Fruit fly (Drosophila melanogaster) whole organism, embryonic: Measurements from ENCODE around the gene CG17325.

Source experiments
- Adf1 ChIP-seq: fragments of 200-800 bp; sonication (Bioruptor generic); IDR thresholded peaks from 2 replicates; pipeline ENCODE4 v1.3.6; 2022; ENCODE audit warnings: missing biosample characterization, missing genetic modification characterization
- CG10147 ChIP-seq: fragments of 200-800 bp; sonication (Bioruptor generic); optimal IDR thresholded peaks from 2 replicates; lab custom pipeline; 2019; ENCODE audit warnings: missing biosample characterization, mild to moderate bottlenecking, missing genetic modification characterization, moderate library complexity
- CG11504 ChIP-seq: fragments of 200-800 bp; sonication (Bioruptor generic); optimal IDR thresholded peaks from 3 replicates; lab custom pipeline; 2019; ENCODE audit warnings: missing biosample characterization, mild to moderate bottlenecking, missing genetic modification characterization, moderate library complexity
- CG12104 ChIP-seq: fragments of 200-800 bp; sonication (Bioruptor generic); optimal IDR thresholded peaks from 3 replicates; lab custom pipeline; 2016; ENCODE audit warnings: missing biosample characterization, missing genetic modification characterization
- CG12219 ChIP-seq: fragments of 200-800 bp; sonication (Bioruptor generic); optimal IDR thresholded peaks from 3 replicates; lab custom pipeline; 2018; ENCODE audit warnings: missing biosample characterization, mild to moderate bottlenecking, missing genetic modification characterization
- CG13624 ChIP-seq: fragments of 200-800 bp; sonication (Bioruptor generic); optimal IDR thresholded peaks from 2 replicates; lab custom pipeline; 2016; ENCODE audit warnings: missing biosample characterization, missing genetic modification characterization
- CG13775 ChIP-seq: fragments of 200-800 bp; sonication (Bioruptor generic); optimal IDR thresholded peaks from 3 replicates; lab custom pipeline; 2017; ENCODE audit warnings: missing biosample characterization, mild to moderate bottlenecking, missing genetic modification characterization
- CG1603 ChIP-seq: fragments of 200-800 bp; sonication (Bioruptor generic); optimal IDR thresholded peaks from 2 replicates; lab custom pipeline; 2019; ENCODE audit warnings: missing biosample characterization, mild to moderate bottlenecking, missing genetic modification characterization, moderate library complexity
- CG17912 ChIP-seq: fragments of 200-800 bp; sonication (Bioruptor generic); optimal IDR thresholded peaks from 2 replicates; lab custom pipeline; 2018; ENCODE audit warnings: missing biosample characterization, mild to moderate bottlenecking, missing genetic modification characterization
- CG1832 ChIP-seq: fragments of 200-800 bp; sonication (Bioruptor generic); optimal IDR thresholded peaks from 2 replicates; lab custom pipeline; 2017; ENCODE audit warnings: missing biosample characterization, mild to moderate bottlenecking, missing genetic modification characterization, inconsistent platforms
- CG3065 ChIP-seq: fragments of 200-800 bp; sonication (Bioruptor generic); optimal IDR thresholded peaks from 2 replicates; lab custom pipeline; 2016; ENCODE audit warnings: missing biosample characterization, missing genetic modification characterization
- CG3407 ChIP-seq: fragments of 200-800 bp; sonication (Bioruptor generic); optimal IDR thresholded peaks from 2 replicates; lab custom pipeline; 2018; ENCODE audit warnings: missing biosample characterization, mild to moderate bottlenecking, missing genetic modification characterization
- CG34422 ChIP-seq: fragments of 200-800 bp; sonication (Bioruptor generic); IDR thresholded peaks from 3 replicates; pipeline ENCODE4 v1.3.6; 2022; ENCODE audit warnings: missing biosample characterization, missing genetic modification characterization
- CG4360 ChIP-seq: fragments of 200-800 bp; sonication (Bioruptor generic); IDR thresholded peaks from 2 replicates; pipeline ENCODE4 v1.3.6; 2022; ENCODE audit warnings: missing biosample characterization, missing genetic modification characterization
- CG6272 ChIP-seq: fragments of 200-800 bp; sonication (Bioruptor generic); IDR thresholded peaks from 2 replicates; pipeline ENCODE4 v1.3.6; 2022; ENCODE audit warnings: missing biosample characterization, missing genetic modification characterization
- CG6765 ChIP-seq: fragments of 200-800 bp; sonication (Bioruptor generic); optimal IDR thresholded peaks from 3 replicates; lab custom pipeline; 2017; ENCODE audit warnings: missing biosample characterization, mild to moderate bottlenecking, missing genetic modification characterization
- CG8359 ChIP-seq: fragments of 200-800 bp; sonication (Bioruptor generic); optimal IDR thresholded peaks from 2 replicates; lab custom pipeline; 2017; ENCODE audit warnings: missing biosample characterization, mild to moderate bottlenecking, missing genetic modification characterization, borderline replicate concordance
- CG8388 ChIP-seq: fragments of 200-800 bp; sonication (Bioruptor generic); optimal IDR thresholded peaks from 2 replicates; lab custom pipeline; 2019; ENCODE audit warnings: missing biosample characterization, mild to moderate bottlenecking, missing genetic modification characterization, moderate library complexity
- CG8478 ChIP-seq: fragments of >200 bp; optimal IDR thresholded peaks from 2 replicates; lab custom pipeline; 2018
- CG9437 ChIP-seq: fragments of 200-800 bp; sonication (Bioruptor generic); optimal IDR thresholded peaks from 2 replicates; lab custom pipeline; 2018; ENCODE audit warnings: missing biosample characterization, mild to moderate bottlenecking, missing genetic modification characterization
- CG9797 ChIP-seq: fragments of 200-800 bp; sonication (Bioruptor generic); optimal IDR thresholded peaks from 3 replicates; lab custom pipeline; 2018; ENCODE audit warnings: missing biosample characterization, mild to moderate bottlenecking, missing genetic modification characterization
- D19A ChIP-seq: fragments of 200-800 bp; optimal IDR thresholded peaks from 3 replicates; lab custom pipeline; 2019; ENCODE audit warnings: missing biosample characterization, mild to moderate bottlenecking, missing genetic modification characterization, moderate library complexity
- NC2α ChIP-seq: fragments of 200-800 bp; sonication (Bioruptor generic); optimal IDR thresholded peaks from 2 replicates; lab custom pipeline; 2016; ENCODE audit warnings: missing biosample characterization, missing genetic modification characterization
- Nf-YB ChIP-seq: fragments of 200-800 bp; sonication (Bioruptor generic); optimal IDR thresholded peaks from 3 replicates; lab custom pipeline; 2019; ENCODE audit warnings: missing biosample characterization, mild to moderate bottlenecking, missing genetic modification characterization, moderate library complexity
- PHDP ChIP-seq: fragments of 200-800 bp; sonication (Bioruptor generic); optimal IDR thresholded peaks from 3 replicates; lab custom pipeline; 2018; ENCODE audit warnings: missing biosample characterization, mild to moderate bottlenecking, missing genetic modification characterization, moderate library complexity
- Pdp1 ChIP-seq, 2 experiments: fragments of 200-800 bp; sonication (Bioruptor generic); optimal IDR thresholded peaks; 3 replicates each; lab custom pipeline; 2016; ENCODE audit warnings: missing biosample characterization in 2 of 2, missing genetic modification characterization in 2 of 2, mild to moderate bottlenecking in 1 of 2, moderate library complexity in 1 of 2
- Taf1 ChIP-seq: fragments of 200-800 bp; sonication (Bioruptor generic); IDR thresholded peaks from 2 replicates; pipeline ENCODE4 v1.3.6; 2022; ENCODE audit warnings: missing biosample characterization, missing genetic modification characterization
- btn ChIP-seq: fragments of 200-800 bp; sonication (Bioruptor generic); optimal IDR thresholded peaks from 2 replicates; lab custom pipeline; 2016; ENCODE audit warnings: missing biosample characterization, missing genetic modification characterization
- dan ChIP-seq: fragments of 200-800 bp; sonication (Bioruptor generic); IDR thresholded peaks from 2 replicates; pipeline ENCODE4 v1.3.6; 2022; ENCODE audit warnings: missing biosample characterization, missing genetic modification characterization
- dmrt11E ChIP-seq: fragments of 200-800 bp; sonication (Bioruptor generic); optimal IDR thresholded peaks from 3 replicates; lab custom pipeline; 2018; ENCODE audit warnings: missing biosample characterization, mild to moderate bottlenecking, missing genetic modification characterization, moderate library complexity
- dpn ChIP-seq, 2 experiments: fragments of 200-800 bp; sonication (Bioruptor generic); optimal IDR thresholded peaks; 3 replicates each; lab custom pipeline; 2016; ENCODE audit warnings: missing biosample characterization in 2 of 2, missing genetic modification characterization in 2 of 2
- fd102C ChIP-seq: fragments of 200-800 bp; sonication (Bioruptor generic); optimal IDR thresholded peaks from 2 replicates; lab custom pipeline; 2018; ENCODE audit warnings: missing biosample characterization, mild to moderate bottlenecking, missing genetic modification characterization, moderate library complexity
- fru ChIP-seq: fragments of >200 bp; optimal IDR thresholded peaks from 2 replicates; lab custom pipeline; 2017
- gce ChIP-seq: fragments of 200-800 bp; sonication (Bioruptor generic); IDR thresholded peaks from 3 replicates; pipeline ENCODE4 v1.3.6; 2022; ENCODE audit warnings: missing biosample characterization, missing genetic modification characterization
- gfzf ChIP-seq: fragments of 200-800 bp; sonication (Bioruptor generic); optimal IDR thresholded peaks from 2 replicates; lab custom pipeline; 2016; ENCODE audit warnings: missing biosample characterization, mild to moderate bottlenecking, missing genetic modification characterization, moderate library complexity
- grn ChIP-seq: fragments of 200-800 bp; sonication (Bioruptor generic); optimal IDR thresholded peaks from 3 replicates; lab custom pipeline; 2017; ENCODE audit warnings: missing biosample characterization, missing genetic modification characterization
- gsb ChIP-seq: fragments of 200-800 bp; sonication (Bioruptor generic); IDR thresholded peaks from 2 replicates; pipeline ENCODE4 v1.3.6; 2022; ENCODE audit warnings: missing biosample characterization, missing genetic modification characterization
- gsb-n ChIP-seq: fragments of 200-800 bp; sonication (Bioruptor generic); optimal IDR thresholded peaks from 3 replicates; lab custom pipeline; 2018; ENCODE audit warnings: missing biosample characterization, mild to moderate bottlenecking, missing genetic modification characterization
- ind ChIP-seq: fragments of 200-800 bp; sonication (Bioruptor generic); optimal IDR thresholded peaks from 3 replicates; lab custom pipeline; 2016; ENCODE audit warnings: missing biosample characterization, missing genetic modification characterization
- kni ChIP-seq: fragments of 200-800 bp; sonication (Bioruptor generic); optimal IDR thresholded peaks from 3 replicates; lab custom pipeline; 2017; ENCODE audit warnings: mild to moderate bottlenecking, missing biosample characterization, missing genetic modification reagents, missing genetic modification characterization
- lab ChIP-seq: fragments of 200-800 bp; sonication (Bioruptor generic); optimal IDR thresholded peaks from 3 replicates; lab custom pipeline; 2017; ENCODE audit warnings: missing biosample characterization, missing genetic modification characterization, mild to moderate bottlenecking, moderate library complexity, missing genetic modification reagents
- lilli ChIP-seq: fragments of 200-800 bp; sonication (Bioruptor generic); optimal IDR thresholded peaks from 3 replicates; lab custom pipeline; 2016; ENCODE audit warnings: missing biosample characterization, missing genetic modification characterization
- nerfin-1 ChIP-seq: fragments of 200-800 bp; sonication (Bioruptor generic); optimal IDR thresholded peaks from 3 replicates; lab custom pipeline; 2019; ENCODE audit warnings: missing biosample characterization, mild to moderate bottlenecking, missing genetic modification characterization, moderate library complexity
- nom ChIP-seq: fragments of 200-800 bp; sonication (Bioruptor generic); optimal IDR thresholded peaks from 2 replicates; lab custom pipeline; 2017; ENCODE audit warnings: missing biosample characterization, missing genetic modification characterization, mild to moderate bottlenecking, moderate library complexity, missing genetic modification reagents
- scrt ChIP-seq: fragments of 200-800 bp; sonication (Bioruptor generic); optimal IDR thresholded peaks from 2 replicates; lab custom pipeline; 2018; ENCODE audit warnings: missing biosample characterization, mild to moderate bottlenecking, missing genetic modification characterization, moderate library complexity
- sd ChIP-seq: fragments of 200-800 bp; sonication (Bioruptor generic); optimal IDR thresholded peaks from 3 replicates; lab custom pipeline; 2018; ENCODE audit warnings: missing biosample characterization, mild to moderate bottlenecking, missing genetic modification characterization, moderate library complexity
- slbo ChIP-seq: fragments of 200-800 bp; sonication (Bioruptor generic); IDR thresholded peaks from 2 replicates; pipeline ENCODE4 v1.3.6; 2022; ENCODE audit warnings: missing biosample characterization, missing genetic modification characterization
- tup ChIP-seq: fragments of 200-800 bp; sonication (Bioruptor generic); optimal IDR thresholded peaks from 2 replicates; lab custom pipeline; 2016; ENCODE audit warnings: missing biosample characterization, mild to moderate bottlenecking, missing genetic modification characterization, moderate library complexity
- tx ChIP-seq: fragments of 200-800 bp; sonication (Bioruptor generic); optimal IDR thresholded peaks from 2 replicates; lab custom pipeline; 2016; ENCODE audit warnings: missing biosample characterization, missing genetic modification characterization
- vvl ChIP-seq: fragments of 200-800 bp; sonication (Bioruptor generic); IDR thresholded peaks from 2 replicates; pipeline ENCODE4 v1.3.6; 2022; ENCODE audit warnings: missing biosample characterization, missing genetic modification characterization
- zen2 ChIP-seq: fragments of 200-800 bp; sonication (Bioruptor generic); IDR thresholded peaks from 3 replicates; pipeline ENCODE4 v1.3.6; 2022; ENCODE audit warnings: missing biosample characterization, missing genetic modification characterization; ENCODE audit not compliant: partially characterized antibody

Gene CG17325

DNA sequence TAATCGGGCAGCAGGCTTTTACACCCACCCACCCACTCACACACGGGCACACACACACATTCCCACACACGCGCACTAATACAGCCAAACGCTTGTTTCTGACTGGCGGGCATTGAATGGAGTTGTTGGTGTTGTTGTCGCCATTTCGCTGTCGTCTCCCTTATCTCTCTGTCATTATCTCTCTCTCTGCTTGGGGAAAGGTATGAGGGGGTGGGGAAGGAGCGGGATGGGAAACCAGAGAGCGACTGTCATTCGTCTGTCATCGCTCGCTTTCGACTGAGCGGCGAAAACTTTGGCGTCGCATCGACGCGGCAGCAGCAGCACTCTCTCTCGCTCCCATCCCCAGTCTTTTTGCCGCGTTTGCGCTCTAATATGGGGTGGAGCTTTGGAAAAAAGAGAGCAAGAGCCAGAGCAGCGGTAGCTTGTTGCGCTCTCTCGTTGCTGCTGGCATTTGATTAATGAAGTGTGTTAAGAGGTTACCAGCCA is 16.5 kb upstream of the CG17325 start (continued):
- TF ChIP-seq CG13775 (no peak), CG1603 (no peak), CG9437 (GFP tag; lab: Kevin White, UChicago) (no peak), fd102C (GFP tag; lab: Kevin White, UChicago) (no peak), CG8478 (lab: Kevin White, UChicago) (no peak), nerfin-1 (tag; lab: Kevin White, UChicago) (peak; percentile 32), slbo (GFP tag; lab: Robert Waterston, UW) (no peak), dpn (GFP tag; optimal IDR thresholded peaks at IDR 0.05; lab: Kevin White, UChicago) (no peak), tup (GFP tag; lab: Kevin White, UChicago) (no peak), btn (no peak), tx (no peak), lilli (no peak), CG10147 (GFP tag; lab: Kevin White, UChicago) (no peak), CG13624 (GFP tag; lab: Kevin White, UChicago) (no peak), CG4360 (GFP tag; lab: Robert Waterston, UW) (peak; percentile 60), vvl (GFP tag; lab: Robert Waterston, UW) (0 out of 2 replicates have a peak, but pooled peaks have one; percentile 24), Nf-YB (GFP tag; lab: Kevin White, UChicago) (peak; percentile 99), lab (GFP tag; lab: Kevin White, UChicago) (no peak), zen2 (GFP tag; lab: Robert Waterston, UW) (0 out of 3 replicates have a peak, but pooled peaks have one; percentile 14), CG6765 (no peak), dan (GFP tag; lab: Robert Waterston, UW) (no peak), fru (no peak), Pdp1 (GFP tag; optimal IDR thresholded peaks at IDR 0.05; lab: Kevin White, UChicago) (peak in 1 of 2 experiments; percentile 34), CG3407 (no peak), CG8388 (GFP tag; lab: Kevin White, UChicago) (no peak), CG8359 (no peak), CG1832 (GFP tag; lab: Kevin White, UChicago) (no peak), NC2α (GFP tag; lab: Kevin White, UChicago) (no peak), gsb-n (no peak), CG11504 (tag; lab: Kevin White, UChicago) (no peak), gfzf (GFP tag; lab: Kevin White, UChicago) (no peak), CG34422 (GFP tag; lab: Robert Waterston, UW) (no peak), ind (GFP tag; lab: Kevin White, UChicago) (no peak), CG9797 (GFP tag; lab: Kevin White, UChicago) (no peak), CG12219 (GFP tag; lab: Kevin White, UChicago) (no peak), PHDP (tag; lab: Kevin White, UChicago) (no peak), D19A (tag; lab: Kevin White, UChicago) (no peak), dmrt11E (tag; lab: Kevin White, UChicago) (no peak), CG17912 (GFP tag; lab: Kevin White, UChicago) (no peak), nom (GFP tag; lab: Kevin White, UChicago) (no peak), grn (peak; percentile 91), gce (GFP tag; lab: Robert Waterston, UW) (no peak), scrt (GFP tag; lab: Kevin White, UChicago) (no peak), sd (no peak), Taf1 (GFP tag; lab: Robert Waterston, UW) (no peak), kni (GFP tag; lab: Kevin White, UChicago) (no peak), CG3065 (GFP tag; lab: Kevin White, UChicago) (no peak), CG12104 (GFP tag; lab: Kevin White, UChicago) (no peak), gsb (GFP tag; lab: Robert Waterston, UW) (no peak), Adf1 (GFP tag; lab: Robert Waterston, UW) (no peak), CG6272 (no peak)
